Worm (Caenorhabditis elegans) whole organism, mixed stage, embryonic: ENCODE data around the gene edg-1.

Experiments
- ceh-43 ChIP-seq: fragments of 200-800 bp; sonication (Bioruptor generic); optimal IDR thresholded peaks from 2 replicates; lab custom pipeline; 2018; ENCODE audit warnings: mild to moderate bottlenecking, missing genetic modification characterization, moderate library complexity, missing compliant biosample characterization
- ceh-83 ChIP-seq: fragments of 200-800 bp; sonication (Bioruptor generic); optimal IDR thresholded peaks from 2 replicates; lab custom pipeline; 2018; ENCODE audit warnings: mild to moderate bottlenecking, missing genetic modification characterization, missing compliant biosample characterization
- ces-1 ChIP-seq: fragments of 150-350 bp; optimal IDR thresholded peaks from 2 replicates; lab custom pipeline; 2014; ENCODE audit warnings: missing biosample characterization, missing genetic modification reagents, missing genetic modification characterization
- drap-1 ChIP-seq: fragments of 200-800 bp; sonication (Bioruptor generic); optimal IDR thresholded peaks from 3 replicates; lab custom pipeline; 2018; ENCODE audit warnings: mild to moderate bottlenecking, missing genetic modification characterization, missing compliant biosample characterization
- elt-1 ChIP-seq: sonication (generic microtip); optimal IDR thresholded peaks from 2 replicates; lab custom pipeline; 2017; ENCODE audit warnings: missing genetic modification characterization, mild to moderate bottlenecking, missing compliant biosample characterization, antibody characterized with exemption, moderate library complexity, borderline replicate concordance; ENCODE audit not compliant: insufficient read depth
- elt-3 ChIP-seq: fragments of 150-350 bp; optimal IDR thresholded peaks from 2 replicates; lab custom pipeline; 2014; ENCODE audit warnings: missing biosample characterization, missing genetic modification characterization
- mep-1 ChIP-seq: fragments of 150-350 bp; optimal IDR thresholded peaks from 2 replicates; lab custom pipeline; 2017; ENCODE audit warnings: missing biosample characterization, missing genetic modification reagents, missing genetic modification characterization, inconsistent platforms
- nhr-12 ChIP-seq: fragments of 150-350 bp; optimal IDR thresholded peaks from 2 replicates; lab custom pipeline; 2014; ENCODE audit warnings: missing biosample characterization, missing genetic modification characterization
- nhr-237 ChIP-seq: fragments of 150-350 bp; optimal IDR thresholded peaks from 2 replicates; lab custom pipeline; 2014; ENCODE audit warnings: missing biosample characterization, missing genetic modification characterization
- sem-2 ChIP-seq: fragments of 200-800 bp; sonication (Bioruptor generic); optimal IDR thresholded peaks from 2 replicates; lab custom pipeline; 2018; ENCODE audit warnings: mild to moderate bottlenecking, missing genetic modification characterization, missing compliant biosample characterization
- tbx-8 ChIP-seq: fragments of 200-800 bp; sonication (Bioruptor generic); optimal IDR thresholded peaks from 2 replicates; lab custom pipeline; 2018; ENCODE audit warnings: mild to moderate bottlenecking, missing genetic modification characterization, moderate library complexity, missing compliant biosample characterization
- unc-39 ChIP-seq: fragments of 150-350 bp; optimal IDR thresholded peaks from 2 replicates; lab custom pipeline; 2014; ENCODE audit warnings: missing biosample characterization, missing genetic modification characterization
- unc-62 ChIP-seq: fragments of 150-350 bp; optimal IDR thresholded peaks from 2 replicates; lab custom pipeline; 2014; ENCODE audit warnings: missing biosample characterization, missing genetic modification reagents, missing genetic modification characterization
- ztf-11 ChIP-seq: fragments of 150-350 bp; optimal IDR thresholded peaks from 2 replicates; lab custom pipeline; 2014; ENCODE audit warnings: missing biosample characterization, missing genetic modification characterization

ce11 chrIV:11273151-11273550 is 47.4 kb upstream of the edg-1 start, which contains the start of gene gtl-2:
- TF ChIP-seq sem-2 (GFP tag; lab: Kevin White, UChicago) (no peak), ztf-11 (tag; lab: Kevin White, UChicago) (no peak), elt-3 (no peak), ceh-83 (GFP tag; lab: Kevin White, UChicago) (no peak), ceh-43 (GFP tag; lab: Kevin White, UChicago) (no peak), unc-39 (tag; lab: Kevin White, UChicago) (no peak), drap-1 (GFP tag; lab: Kevin White, UChicago) (no peak), unc-62 (no peak), tbx-8 (GFP tag; lab: Kevin White, UChicago) (no peak), elt-1 (tag; lab: Kevin White, UChicago) (no peak), ces-1 (GFP tag; lab: Kevin White, UChicago) (no peak), nhr-12 (no peak), mep-1 (tag; lab: Kevin White, UChicago) (no peak), nhr-237 (tag; lab: Kevin White, UChicago) (no peak)
